Worm (Caenorhabditis elegans): ENCODE measurements around the gene unc-79.

The unc-79 gene

DNA sequence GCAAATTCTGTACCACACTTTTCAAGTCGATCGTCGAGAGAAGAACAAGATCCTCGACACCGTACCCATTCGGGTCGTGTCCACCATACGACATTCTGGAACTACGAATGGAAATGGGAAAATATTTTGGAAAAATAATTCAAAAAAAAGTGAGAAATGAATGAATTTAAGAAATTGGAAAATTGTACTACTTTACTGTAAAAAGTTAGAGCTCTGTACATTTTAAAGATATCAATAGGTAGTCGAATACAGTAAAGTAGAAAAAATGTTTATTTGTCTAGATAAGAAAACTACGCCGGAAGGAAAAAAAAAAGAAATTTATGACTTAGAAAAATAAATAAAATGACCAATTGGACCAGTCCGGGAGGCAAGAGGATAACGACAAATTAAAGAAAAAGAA lies 29.7 kb upstream of the unc-79 start, which contains the start of gene hum-5:
Gene hum-5, minus strand, starts transcription at position 101 of the 400 bp plus-strand sequence.
- TF ChIP-seq med-1 (GFP tag; optimal IDR thresholded peaks at IDR 0.05; ENCODE audit: insufficient read depth): no peak
- TF ChIP-seq ref-1 (GFP tag; conservative IDR thresholded peaks at IDR 0.05): no peak
- no peak for TF ChIP-seq T22C8.4 (GFP tag; IDR thresholded peaks at IDR 0.05)
- no peak for TF ChIP-seq ztf-29 (GFP tag; IDR thresholded peaks at IDR 0.05)
- no peak for TF ChIP-seq ztf-23 (GFP tag; IDR thresholded peaks at IDR 0.05)
- no peak for TF ChIP-seq klf-2 (GFP tag; conservative IDR thresholded peaks at IDR 0.05)
- no peak for TF ChIP-seq cog-1 (tag; optimal IDR thresholded peaks at IDR 0.05)
- no peak for TF ChIP-seq flt-1 (GFP tag; IDR thresholded peaks at IDR 0.05)
- TF ChIP-seq tab-1 (GFP tag; IDR thresholded peaks at IDR 0.05): no peak

DNA sequence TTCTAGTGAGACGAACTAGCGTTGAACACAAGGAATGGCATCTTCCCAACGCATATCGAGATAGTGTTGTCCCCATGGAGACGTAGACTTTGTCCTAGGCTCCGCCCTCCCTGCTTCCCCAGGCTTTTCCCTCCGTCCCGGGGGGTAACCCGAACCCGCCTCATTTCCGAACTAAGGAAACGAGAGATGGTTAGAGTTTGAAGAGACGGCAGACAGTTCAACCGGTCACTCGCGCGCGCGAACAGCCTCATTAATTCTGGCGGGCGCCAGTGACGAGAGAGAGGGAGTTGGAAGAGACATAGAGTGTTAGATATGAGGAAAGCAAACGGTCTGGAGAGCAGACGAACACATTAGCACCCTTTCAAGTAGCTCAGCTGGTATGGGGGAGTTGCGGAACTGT lies 29.1 kb upstream of the unc-79 start:
- no peak for TF ChIP-seq flt-1 (GFP tag; IDR thresholded peaks at IDR 0.05)
- no peak for TF ChIP-seq ztf-23 (GFP tag; IDR thresholded peaks at IDR 0.05)
- no peak for TF ChIP-seq ztf-29 (GFP tag; IDR thresholded peaks at IDR 0.05)
- TF ChIP-seq klf-2 (GFP tag; conservative IDR thresholded peaks at IDR 0.05): no peak
- TF ChIP-seq med-1 (GFP tag; optimal IDR thresholded peaks at IDR 0.05; ENCODE audit: insufficient read depth): no peak
- no peak for TF ChIP-seq cog-1 (tag; optimal IDR thresholded peaks at IDR 0.05)
- no peak for TF ChIP-seq tab-1 (GFP tag; IDR thresholded peaks at IDR 0.05)
- TF ChIP-seq T22C8.4 (GFP tag; IDR thresholded peaks at IDR 0.05): no peak
- TF ChIP-seq ref-1 (GFP tag; conservative IDR thresholded peaks at IDR 0.05): no peak

DNA sequence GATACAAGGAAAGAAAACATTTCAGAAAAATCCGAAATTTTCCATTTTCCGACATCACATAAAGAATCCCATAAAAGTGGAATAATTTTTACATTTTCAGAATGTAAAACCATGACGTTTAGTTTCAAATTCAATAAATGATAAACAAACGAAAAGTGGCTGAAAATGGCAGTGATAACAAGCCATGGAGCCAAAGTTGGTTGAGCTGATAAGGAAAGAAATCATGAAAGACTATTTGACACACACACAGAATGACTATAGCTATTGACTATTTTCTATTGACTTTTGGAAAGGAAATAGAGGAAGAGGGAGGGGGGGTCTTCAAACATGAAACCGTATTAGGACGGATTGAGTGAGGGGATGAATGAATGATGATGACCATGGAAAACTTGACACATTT lies 26.7 kb upstream of the unc-79 start:
- TF ChIP-seq ztf-23 (GFP tag; IDR thresholded peaks at IDR 0.05) (no peak), cog-1 (tag; optimal IDR thresholded peaks at IDR 0.05) (no peak), ztf-29 (GFP tag; IDR thresholded peaks at IDR 0.05) (no peak), flt-1 (GFP tag; IDR thresholded peaks at IDR 0.05) (no peak), T22C8.4 (GFP tag; IDR thresholded peaks at IDR 0.05) (no peak), klf-2 (GFP tag; conservative IDR thresholded peaks at IDR 0.05) (no peak), ref-1 (GFP tag; conservative IDR thresholded peaks at IDR 0.05) (no peak), tab-1 (GFP tag; IDR thresholded peaks at IDR 0.05) (no peak), med-1 (GFP tag; optimal IDR thresholded peaks at IDR 0.05; ENCODE audit: insufficient read depth) (no peak)

DNA sequence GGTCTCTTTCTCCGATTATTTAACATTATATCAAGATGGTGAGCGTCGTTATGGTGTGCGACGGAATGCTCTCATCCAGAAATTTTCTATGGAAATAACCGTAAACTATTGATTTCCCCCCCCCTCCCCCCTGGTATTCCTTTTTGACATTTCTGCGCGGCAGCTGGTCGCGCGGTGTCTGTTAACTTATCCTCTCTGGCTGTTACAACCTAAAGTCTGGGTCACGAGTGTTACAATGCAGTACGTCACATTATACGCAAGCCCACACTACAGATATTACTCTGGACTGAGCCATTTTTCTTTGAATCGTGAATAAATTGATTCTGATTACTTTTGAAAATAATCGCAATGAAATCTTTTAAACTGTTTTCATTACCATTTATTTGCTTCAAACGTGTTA lies 17.3 kb upstream of the unc-79 start:
- TF ChIP-seq T22C8.4 (GFP tag; IDR thresholded peaks at IDR 0.05): no peak
- no peak for TF ChIP-seq flt-1 (GFP tag; IDR thresholded peaks at IDR 0.05)
- TF ChIP-seq klf-2 (GFP tag; conservative IDR thresholded peaks at IDR 0.05): no peak
- TF ChIP-seq ref-1 (GFP tag; conservative IDR thresholded peaks at IDR 0.05): no peak
- no peak for TF ChIP-seq cog-1 (tag; optimal IDR thresholded peaks at IDR 0.05)
- no peak for TF ChIP-seq med-1 (GFP tag; optimal IDR thresholded peaks at IDR 0.05; ENCODE audit: insufficient read depth)
- no peak for TF ChIP-seq ztf-29 (GFP tag; IDR thresholded peaks at IDR 0.05)
- TF ChIP-seq tab-1 (GFP tag; IDR thresholded peaks at IDR 0.05): no peak
- TF ChIP-seq ztf-23 (GFP tag; IDR thresholded peaks at IDR 0.05): no peak

ce11 chrIII:4057894-4058293 lies 8.5 kb upstream of the unc-79 start, which contains the start of gene rcq-5:
Gene rcq-5, minus strand, starts transcription at chrIII:4057976.
- TF ChIP-seq flt-1 (GFP tag; IDR thresholded peaks at IDR 0.05) (no peak), ztf-23 (GFP tag; IDR thresholded peaks at IDR 0.05) (no peak), ref-1 (GFP tag; conservative IDR thresholded peaks at IDR 0.05) (no peak), med-1 (GFP tag; optimal IDR thresholded peaks at IDR 0.05; ENCODE audit: insufficient read depth) (no peak), ztf-29 (GFP tag; IDR thresholded peaks at IDR 0.05) (no peak), tab-1 (GFP tag; IDR thresholded peaks at IDR 0.05) (no peak), cog-1 (tag; optimal IDR thresholded peaks at IDR 0.05) (no peak), klf-2 (GFP tag; conservative IDR thresholded peaks at IDR 0.05) (no peak), T22C8.4 (GFP tag; IDR thresholded peaks at IDR 0.05) (no peak)

DNA sequence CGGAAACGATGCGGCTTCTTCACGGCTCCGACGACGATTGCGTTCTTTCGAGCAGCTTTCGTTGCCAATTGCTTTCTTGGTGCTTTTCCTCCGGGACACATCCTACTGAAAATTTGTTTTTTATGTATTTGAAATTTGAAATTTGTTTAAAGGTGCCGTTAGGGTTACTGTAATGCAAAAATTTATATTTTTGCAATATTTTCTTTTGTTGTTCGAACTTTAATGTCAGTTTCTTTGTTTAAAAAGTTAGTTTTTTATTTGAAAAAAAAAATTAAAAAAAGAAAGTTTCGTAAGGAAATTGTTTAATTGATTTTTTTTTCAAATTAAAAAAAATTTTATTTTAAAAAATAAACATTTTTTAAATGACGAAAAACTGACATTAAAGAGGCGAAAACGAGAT lies 7.8 kb upstream of the unc-79 start, which contains the start of gene his-69:
Gene his-69, minus strand, starts transcription at position 101 of the 400 bp plus-strand sequence.
- TF ChIP-seq med-1 (GFP tag; optimal IDR thresholded peaks at IDR 0.05; ENCODE audit: insufficient read depth) (no peak), klf-2 (GFP tag; conservative IDR thresholded peaks at IDR 0.05) (no peak), ztf-23 (GFP tag; IDR thresholded peaks at IDR 0.05) (no peak), flt-1 (GFP tag; IDR thresholded peaks at IDR 0.05) (no peak), ztf-29 (GFP tag; IDR thresholded peaks at IDR 0.05) (no peak), cog-1 (tag; optimal IDR thresholded peaks at IDR 0.05) (no peak), ref-1 (GFP tag; conservative IDR thresholded peaks at IDR 0.05) (no peak), tab-1 (GFP tag; IDR thresholded peaks at IDR 0.05) (no peak)

- TF ChIP-seq ztf-23 (GFP tag; IDR thresholded peaks at IDR 0.05) (no peak), flt-1 (GFP tag; IDR thresholded peaks at IDR 0.05) (no peak), med-1 (GFP tag; optimal IDR thresholded peaks at IDR 0.05; ENCODE audit: insufficient read depth) (no peak), ztf-29 (GFP tag; IDR thresholded peaks at IDR 0.05) (no peak), tab-1 (GFP tag; IDR thresholded peaks at IDR 0.05) (no peak), ref-1 (GFP tag; conservative IDR thresholded peaks at IDR 0.05) (no peak), T22C8.4 (GFP tag; IDR thresholded peaks at IDR 0.05) (no peak), klf-2 (GFP tag; conservative IDR thresholded peaks at IDR 0.05) (no peak), cog-1 (tag; optimal IDR thresholded peaks at IDR 0.05) (no peak)
Measured at ce11 chrIII:4060019-4060418, 6.4 kb upstream of the unc-79 start, which contains the start of gene his-70. Gene his-70, minus strand, starts transcription at chrIII:4060119.

ce11 chrIII:4060856-4061383 lies 5.5 kb upstream of the unc-79 start:
- peak; percentile 5; the same call in 1 of the 2 replicates for TF ChIP-seq ztf-29 (GFP tag; IDR thresholded peaks at IDR 0.05)

DNA sequence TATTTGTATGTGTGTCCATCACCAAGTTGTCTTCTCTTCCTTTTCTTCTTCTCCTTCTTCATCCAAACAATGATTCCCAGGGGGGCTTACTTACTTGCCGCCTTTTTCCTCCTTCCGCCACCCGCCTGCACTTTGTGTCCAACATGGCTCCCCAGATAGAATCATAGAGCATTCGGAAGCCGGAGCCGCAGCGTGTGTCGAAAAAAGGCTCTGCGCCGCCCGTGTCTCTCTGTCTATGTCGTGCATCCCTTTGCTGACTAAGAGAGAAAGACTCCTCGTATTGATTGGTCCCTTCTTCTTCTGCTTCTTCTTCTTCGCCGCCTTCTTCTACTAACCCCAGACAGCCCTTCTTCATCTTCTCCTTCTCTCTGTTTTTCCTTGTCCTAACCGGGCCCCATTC lies 2.7 kb upstream of the unc-79 start:
- TF ChIP-seq flt-1 (GFP tag; IDR thresholded peaks at IDR 0.05) (no peak), T22C8.4 (GFP tag; IDR thresholded peaks at IDR 0.05) (no peak), tab-1 (GFP tag; IDR thresholded peaks at IDR 0.05) (0 out of 2 replicates have a peak, but pooled peaks have one; percentile 39)

ce11 chrIII:4068120-4068519 lies 1.7 kb downstream of the unc-79 start:
- TF ChIP-seq ztf-23 (GFP tag; IDR thresholded peaks at IDR 0.05) (no peak), tab-1 (GFP tag; IDR thresholded peaks at IDR 0.05) (no peak), klf-2 (GFP tag; conservative IDR thresholded peaks at IDR 0.05) (no peak), flt-1 (GFP tag; IDR thresholded peaks at IDR 0.05) (no peak), med-1 (GFP tag; optimal IDR thresholded peaks at IDR 0.05; ENCODE audit: insufficient read depth) (no peak), ztf-29 (GFP tag; IDR thresholded peaks at IDR 0.05) (no peak), T22C8.4 (GFP tag; IDR thresholded peaks at IDR 0.05) (no peak), ref-1 (GFP tag; conservative IDR thresholded peaks at IDR 0.05) (no peak), cog-1 (tag; optimal IDR thresholded peaks at IDR 0.05) (no peak)

Data from whole organism, midembryonic.